Worm (Caenorhabditis elegans) whole organism, L2 larva: ENCODE results near the gene B0524.5.

Source experiments
- F13H6.1 ChIP-seq: sonication (generic microtip); optimal IDR thresholded peaks from 2 replicates; lab custom pipeline; 2016; ENCODE audit warnings: missing genetic modification characterization, missing compliant biosample characterization
- Y55F3AM.14 ChIP-seq: fragments of 200-800 bp; sonication (Bioruptor generic); optimal IDR thresholded peaks from 2 replicates; lab custom pipeline; 2018; ENCODE audit warnings: mild to moderate bottlenecking, missing genetic modification characterization, missing compliant biosample characterization
- ZK546.5 ChIP-seq: sonication (generic microtip); optimal IDR thresholded peaks from 2 replicates; lab custom pipeline; 2017; ENCODE audit warnings: missing biosample characterization, missing genetic modification characterization
- aly-2 ChIP-seq: fragments of 150-350 bp; optimal IDR thresholded peaks from 2 replicates; lab custom pipeline; 2014; ENCODE audit warnings: missing biosample characterization, missing genetic modification characterization
- ama-1 ChIP-seq: fragments of 150-350 bp; optimal IDR thresholded peaks from 2 replicates; lab custom pipeline; 2018; ENCODE audit warnings: inconsistent platforms
- ceh-16 ChIP-seq: fragments of 150-350 bp; optimal IDR thresholded peaks from 2 replicates; lab custom pipeline; 2014; ENCODE audit warnings: missing biosample characterization, missing genetic modification characterization
- crh-2 ChIP-seq: sonication (generic microtip); optimal IDR thresholded peaks from 2 replicates; lab custom pipeline; 2017; ENCODE audit warnings: missing biosample characterization, missing genetic modification characterization
- egl-27 ChIP-seq: sonication (generic microtip); optimal IDR thresholded peaks from 3 replicates; lab custom pipeline; 2017; ENCODE audit warnings: missing biosample characterization, missing genetic modification reagents, missing genetic modification characterization
- elt-1 ChIP-seq: fragments of 150-350 bp; optimal IDR thresholded peaks from 2 replicates; lab custom pipeline; 2014; ENCODE audit warnings: missing biosample characterization, missing genetic modification characterization
- elt-3 ChIP-seq: sonication (generic microtip); optimal IDR thresholded peaks from 2 replicates; lab custom pipeline; 2017; ENCODE audit warnings: missing biosample characterization, missing genetic modification characterization
- fos-1 ChIP-seq: fragments of 150-350 bp; optimal IDR thresholded peaks from 2 replicates; lab custom pipeline; 2014; ENCODE audit warnings: missing biosample characterization, missing genetic modification characterization
- gmeb-1 ChIP-seq: fragments of 150-350 bp; optimal IDR thresholded peaks from 2 replicates; lab custom pipeline; 2014; ENCODE audit warnings: missing biosample characterization, missing genetic modification characterization
- lin-11 ChIP-seq: fragments of 150-350 bp; sonication (generic microtip); optimal IDR thresholded peaks from 2 replicates; lab custom pipeline; 2014; ENCODE audit warnings: missing biosample characterization, missing genetic modification characterization, inconsistent platforms, mixed read lengths
- lin-13 ChIP-seq: fragments of 150-350 bp; optimal IDR thresholded peaks from 2 replicates; lab custom pipeline; 2014; ENCODE audit warnings: missing biosample characterization, missing genetic modification reagents, missing genetic modification characterization
- lin-39 ChIP-seq: fragments of 150-350 bp; optimal IDR thresholded peaks from 2 replicates; lab custom pipeline; 2014; ENCODE audit warnings: missing biosample characterization, missing genetic modification reagents, missing genetic modification characterization
- lsy-2 ChIP-seq, 2 experiments: fragments of 150-350 bp in 1 of 2; sonication (generic microtip) in 1 of 2; optimal IDR thresholded peaks; 2 replicates each; lab custom pipeline; 2014 to 2017; ENCODE audit warnings: missing biosample characterization in 2 of 2, missing genetic modification characterization in 2 of 2
- mab-5 ChIP-seq: fragments of 150-350 bp; optimal IDR thresholded peaks from 2 replicates; lab custom pipeline; 2014; ENCODE audit warnings: missing biosample characterization, missing genetic modification characterization
- mdl-1 ChIP-seq, 2 experiments: fragments of 150-350 bp in 1 of 2; sonication (generic microtip) in 1 of 2; optimal IDR thresholded peaks; 2 replicates each; lab custom pipeline; 2017; ENCODE audit warnings: missing biosample characterization in 2 of 2, missing genetic modification characterization in 2 of 2
- nhr-10 ChIP-seq: sonication (generic microtip); optimal IDR thresholded peaks from 2 replicates; lab custom pipeline; 2017; ENCODE audit warnings: missing biosample characterization, missing genetic modification characterization
- nhr-11 ChIP-seq: fragments of 150-350 bp; optimal IDR thresholded peaks from 2 replicates; lab custom pipeline; 2014; ENCODE audit warnings: missing biosample characterization, missing genetic modification characterization
- nhr-129 ChIP-seq: fragments of 150-350 bp; optimal IDR thresholded peaks from 2 replicates; lab custom pipeline; 2014; ENCODE audit warnings: missing biosample characterization, missing genetic modification characterization
- nhr-21 ChIP-seq: fragments of 150-350 bp; optimal IDR thresholded peaks from 2 replicates; lab custom pipeline; 2014; ENCODE audit warnings: missing biosample characterization, missing genetic modification characterization
- nhr-23 ChIP-seq: fragments of 150-350 bp; optimal IDR thresholded peaks from 2 replicates; lab custom pipeline; 2014; ENCODE audit warnings: missing biosample characterization, missing genetic modification reagents, missing genetic modification characterization
- nhr-237 ChIP-seq: fragments of 150-350 bp; optimal IDR thresholded peaks from 2 replicates; lab custom pipeline; 2014; ENCODE audit warnings: missing biosample characterization, missing genetic modification characterization
- nhr-6 ChIP-seq: fragments of 150-350 bp; optimal IDR thresholded peaks from 2 replicates; lab custom pipeline; 2014; ENCODE audit warnings: missing biosample characterization, missing genetic modification characterization
- nhr-77 ChIP-seq: fragments of 150-350 bp; optimal IDR thresholded peaks from 2 replicates; lab custom pipeline; 2014; ENCODE audit warnings: missing biosample characterization, missing genetic modification characterization
- sma-3 ChIP-seq: sonication (generic microtip); optimal IDR thresholded peaks from 2 replicates; lab custom pipeline; 2016; ENCODE audit warnings: missing genetic modification reagents, missing genetic modification characterization, missing compliant biosample characterization
- snpc-4 ChIP-seq: fragments of 150-350 bp; optimal IDR thresholded peaks from 2 replicates; lab custom pipeline; 2014; ENCODE audit warnings: missing biosample characterization, missing genetic modification characterization
- unc-55 ChIP-seq: fragments of 150-350 bp; sonication (generic microtip); optimal IDR thresholded peaks from 3 replicates; lab custom pipeline; 2014; ENCODE audit warnings: missing biosample characterization, missing genetic modification reagents, missing genetic modification characterization
- zag-1 ChIP-seq: fragments of 150-350 bp; optimal IDR thresholded peaks from 2 replicates; lab custom pipeline; 2014; ENCODE audit warnings: missing biosample characterization, missing genetic modification characterization
- ztf-1 ChIP-seq: fragments of 200-800 bp; sonication (Bioruptor generic); conservative IDR thresholded peaks from 2 replicates; pipeline ENCODE4 v1.3.6; 2022; ENCODE audit warnings: missing genetic modification characterization, missing compliant biosample characterization

Gene B0524.5

ce11 chrIII:1893851-1894250 is at the start of gene B0524.5, which contains the start of gene B0524.2:
B0524.5 (minus strand) TSS chrIII:1893890.
B0524.2 (plus strand) TSS chrIII:1894057.
- TF ChIP-seq nhr-23 (tag; lab: Kevin White, UChicago) (no peak), sma-3 (GFP tag; lab: Kevin White, UChicago) (no peak), ztf-1 (no peak), lsy-2 (tag; optimal IDR thresholded peaks at IDR 0.05; lab: Kevin White, UChicago) (no peak), snpc-4 (no peak)

- no peak for TF ChIP-seq nhr-10 (tag; lab: Kevin White, UChicago)
- TF ChIP-seq unc-55: no peak
- no peak for TF ChIP-seq mab-5 (tag; lab: Kevin White, UChicago)
- TF ChIP-seq crh-2 (tag; lab: Kevin White, UChicago): no peak
- no peak for TF ChIP-seq nhr-237
- TF ChIP-seq nhr-11 (tag; lab: Kevin White, UChicago): no peak
- TF ChIP-seq ceh-16: no peak
- TF ChIP-seq nhr-129: no peak
- TF ChIP-seq elt-3 (tag; lab: Kevin White, UChicago): no peak
- TF ChIP-seq lin-11 (tag; lab: Kevin White, UChicago): no peak
- no peak for TF ChIP-seq lin-13
- TF ChIP-seq mdl-1 (tag; optimal IDR thresholded peaks at IDR 0.05; lab: Kevin White, UChicago): no peak
- no peak for TF ChIP-seq lin-39 (tag; lab: Kevin White, UChicago)
- TF ChIP-seq nhr-6: no peak
- TF ChIP-seq F13H6.1 (tag; lab: Kevin White, UChicago): no peak
- TF ChIP-seq gmeb-1 (tag; lab: Kevin White, UChicago): no peak
- TF ChIP-seq zag-1: no peak
- TF ChIP-seq ZK546.5 (tag; lab: Kevin White, UChicago): no peak
- TF ChIP-seq, all 48 proteins: peak for 0
These were observed 49.8 kb upstream of the B0524.5 start, which contains the start of gene F53A3.1 for ce11 chrIII:1943488-1943887. F53A3.1 (minus strand) TSS chrIII:1943637.

- TF ChIP-seq nhr-10 (tag; lab: Kevin White, UChicago) (no peak), nhr-21 (tag; lab: Kevin White, UChicago) (no peak), zag-1 (no peak), nhr-11 (tag; lab: Kevin White, UChicago) (no peak), egl-27 (tag; lab: Kevin White, UChicago) (no peak), nhr-6 (no peak), lsy-2 (tag; optimal IDR thresholded peaks at IDR 0.05; lab: Kevin White, UChicago) (peak in 1 of 2 experiments; percentile 47)
- TF ChIP-seq, all 48 proteins: peak for 1
These were observed 45.9 kb upstream of the B0524.5 start for ce11 chrIII:1939625-1939988.

- no peak for TF ChIP-seq ztf-1
- TF ChIP-seq lsy-2 (tag; optimal IDR thresholded peaks at IDR 0.05; lab: Kevin White, UChicago): peak; percentile 7 to 65
- TF ChIP-seq ama-1 (lab: Kevin White, UChicago): no peak
- no peak for TF ChIP-seq elt-1 (tag; lab: Kevin White, UChicago)
- TF ChIP-seq fos-1: no peak
- peak; percentile 48 for TF ChIP-seq lin-13
These were observed 45.3 kb upstream of the B0524.5 start for ce11 chrIII:1938712-1939624.

- TF ChIP-seq lin-13: peak; percentile 70
- TF ChIP-seq nhr-77 (tag; lab: Kevin White, UChicago): no peak
- no peak for TF ChIP-seq sma-3 (GFP tag; lab: Kevin White, UChicago)
- TF ChIP-seq lsy-2 (tag; optimal IDR thresholded peaks at IDR 0.05; lab: Kevin White, UChicago): peak in 1 of 2 experiments; percentile 60
- TF ChIP-seq lin-11 (tag; lab: Kevin White, UChicago): no peak
- TF ChIP-seq nhr-129: no peak
- TF ChIP-seq Y55F3AM.14 (GFP tag; lab: Kevin White, UChicago): no peak
These were observed 44.3 kb upstream of the B0524.5 start for ce11 chrIII:1937879-1938438.

- TF ChIP-seq lin-39 (tag; lab: Kevin White, UChicago) (no peak), aly-2 (tag; lab: Kevin White, UChicago) (no peak), elt-3 (tag; lab: Kevin White, UChicago) (no peak), F13H6.1 (tag; lab: Kevin White, UChicago) (no peak), mdl-1 (tag; optimal IDR thresholded peaks at IDR 0.05; lab: Kevin White, UChicago) (no peak), elt-1 (tag; lab: Kevin White, UChicago) (no peak), ama-1 (lab: Kevin White, UChicago) (no peak)
These were observed 40.5 kb upstream of the B0524.5 start for ce11 chrIII:1934141-1934540.
